Fruit fly (Drosophila melanogaster): ENCODE data around the gene sgg.

Gene sgg

DNA sequence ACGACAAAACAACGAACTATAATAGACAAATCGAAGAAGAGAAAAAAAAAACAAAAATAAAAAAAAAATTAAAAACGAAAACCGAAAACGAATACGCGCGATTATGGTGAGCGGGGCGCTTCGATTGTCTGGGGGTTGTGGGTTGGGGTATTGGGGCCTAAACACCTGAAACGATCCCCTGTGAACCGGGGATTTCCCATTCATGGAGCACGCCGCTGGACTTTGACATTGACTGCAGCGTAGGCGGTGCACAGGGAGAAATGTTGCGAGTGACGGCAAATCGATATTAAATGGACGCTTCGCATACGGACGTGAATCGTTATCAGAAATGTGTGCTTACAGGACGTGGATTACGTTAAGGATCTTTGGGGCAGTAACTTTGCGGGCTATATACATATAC is 41.5 kb upstream of the sgg start:
- TF ChIP-seq nom (GFP tag; optimal IDR thresholded peaks at IDR 0.05) (peak; percentile 66), CG18011 (GFP tag; optimal IDR thresholded peaks at IDR 0.05) (no peak)

DNA sequence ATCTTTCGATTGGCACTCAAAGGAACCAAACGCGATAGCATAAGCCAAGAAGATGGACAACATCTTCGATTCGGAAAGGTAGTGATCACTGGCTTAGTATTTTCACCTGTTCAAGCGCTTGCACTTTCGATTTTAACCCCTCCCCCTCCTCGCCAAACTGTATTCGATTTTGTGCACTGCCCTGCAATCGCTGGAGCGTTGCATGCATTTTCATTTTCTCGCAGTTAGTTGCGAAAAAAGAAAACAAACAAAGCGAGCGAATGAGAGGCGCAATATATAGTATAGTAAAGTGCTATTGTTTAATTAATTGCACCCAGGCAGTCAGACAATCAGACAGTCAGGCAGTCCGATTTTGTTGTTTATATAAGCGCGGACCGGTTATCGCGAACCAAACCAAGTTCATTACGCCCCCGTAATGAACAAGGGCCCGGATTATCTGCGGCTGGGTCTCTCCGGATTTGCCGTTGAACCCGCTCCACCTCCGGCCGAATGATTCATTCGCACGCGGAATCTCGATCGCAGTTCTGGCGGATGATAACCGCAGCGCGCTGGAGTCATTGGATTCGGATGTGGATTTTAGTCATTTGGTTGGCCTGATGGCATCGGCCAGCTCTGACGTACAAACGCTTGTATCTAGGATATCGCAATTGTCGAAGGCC is 40.5 kb upstream of the sgg start:
- TF ChIP-seq CG10431 (GFP tag; optimal IDR thresholded peaks at IDR 0.05) (no peak), CG13287 (GFP tag; IDR thresholded peaks at IDR 0.05; ENCODE audit: partially characterized antibody) (no peak), CG13775 (GFP tag; optimal IDR thresholded peaks at IDR 0.05) (no peak), chinmo (GFP tag; IDR thresholded peaks at IDR 0.05; ENCODE audit: partially characterized antibody) (0 out of 4 replicates have a peak, but pooled peaks have one; percentile 23), CG18619 (GFP tag; optimal IDR thresholded peaks at IDR 0.05) (no peak)

DNA sequence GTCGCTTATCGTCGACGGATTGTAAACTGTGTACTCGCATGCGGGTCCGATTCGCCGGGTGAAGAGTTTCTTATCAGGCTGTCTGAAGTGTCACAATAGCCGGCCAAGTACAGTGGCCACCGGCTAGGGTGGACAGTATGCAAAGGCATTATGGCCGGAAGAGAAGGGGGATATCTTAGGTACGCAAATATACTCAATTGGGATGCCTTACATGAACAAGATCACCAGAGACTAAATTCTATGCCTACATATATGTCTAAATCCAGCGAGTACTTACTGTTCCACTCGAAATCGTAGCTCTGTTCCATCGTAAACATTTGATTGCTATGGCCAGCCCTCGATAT is 40.0 kb upstream of the sgg start:
- TF ChIP-seq CG17385 (GFP tag; optimal IDR thresholded peaks at IDR 0.05) (peak; percentile 85), CG12391 (tag; optimal IDR thresholded peaks at IDR 0.05) (peak; percentile 83), esg (GFP tag; conservative IDR thresholded peaks at IDR 0.05) (peak; percentile 93), Rx (GFP tag; IDR thresholded peaks at IDR 0.05) (peak; percentile 93), Gsc (GFP tag; IDR thresholded peaks at IDR 0.05) (peak; percentile 85), crp (GFP tag; optimal IDR thresholded peaks at IDR 0.05) (peak in 1 of 2 experiments; percentile 39), CG4282 (GFP tag; optimal IDR thresholded peaks at IDR 0.05) (peak; percentile 55), ranshi (GFP tag; IDR thresholded peaks at IDR 0.05) (peak; percentile 95), sisA (GFP tag; IDR thresholded peaks at IDR 0.05) (peak; percentile 95), unpg (GFP tag; optimal IDR thresholded peaks at IDR 0.05) (peak; percentile 89), exex (tag; optimal IDR thresholded peaks at IDR 0.05) (peak; percentile 83), CG3726 (GFP tag; IDR thresholded peaks at IDR 0.05) (peak; percentile 87), CG9437 (GFP tag; optimal IDR thresholded peaks at IDR 0.05) (peak; percentile 58), btn (GFP tag; optimal IDR thresholded peaks at IDR 0.05) (peak; percentile 78), B-H1 (GFP tag; IDR thresholded peaks at IDR 0.05) (peak; percentile 91), CG33213 (GFP tag; optimal IDR thresholded peaks at IDR 0.05) (peak; percentile 91), Dref (GFP tag; IDR thresholded peaks at IDR 0.05) (peak; percentile 40), CG7987 (GFP tag; optimal IDR thresholded peaks at IDR 0.05) (peak; percentile 55), prd (optimal IDR thresholded peaks at IDR 0.05) (no peak), prd (GFP tag; IDR thresholded peaks at IDR 0.05) (peak; percentile 96), HmgD (GFP tag; optimal IDR thresholded peaks at IDR 0.05) (peak; percentile 74), tx (GFP tag; optimal IDR thresholded peaks at IDR 0.05) (peak; percentile 86), ssp (GFP tag; IDR thresholded peaks at IDR 0.05) (peak; percentile 86), Med (GFP tag) (peak; percentile 99), CG2875 (GFP tag; optimal IDR thresholded peaks at IDR 0.05) (peak; percentile 62), CkIIα-i1 (GFP tag; IDR thresholded peaks at IDR 0.05) (peak; percentile 85), CG4328 (GFP tag; optimal IDR thresholded peaks at IDR 0.05) (peak; percentile 42), CG6791 (GFP tag; IDR thresholded peaks at IDR 0.05; ENCODE audit: partially characterized antibody) (no peak), CG10274 (GFP tag; optimal IDR thresholded peaks at IDR 0.05) (peak; percentile 87), MESR4 (GFP tag; optimal IDR thresholded peaks at IDR 0.05) (peak; percentile 30), CG4360 (GFP tag; IDR thresholded peaks at IDR 0.05) (peak; percentile 67), Optix (GFP tag; IDR thresholded peaks at IDR 0.05) (peak; percentile 93), crol (GFP tag; IDR thresholded peaks at IDR 0.05) (peak; percentile 55), Stat92E (GFP tag; optimal IDR thresholded peaks at IDR 0.05) (no peak), salm (tag; optimal IDR thresholded peaks at IDR 0.05) (peak; percentile 65), zen2 (GFP tag; IDR thresholded peaks at IDR 0.05; ENCODE audit: partially characterized antibody) (no peak), Sry-β (GFP tag; optimal IDR thresholded peaks at IDR 0.05) (no peak), Doc3 (GFP tag; IDR thresholded peaks at IDR 0.05; ENCODE audit: partially characterized antibody) (no peak), hb (GFP tag; IDR thresholded peaks at IDR 0.05; ENCODE audit: partially characterized antibody) (no peak)

Data from whole organism, embryonic.